Worm (Caenorhabditis elegans): Measurements from ENCODE around the gene cyy-1.

DNA sequence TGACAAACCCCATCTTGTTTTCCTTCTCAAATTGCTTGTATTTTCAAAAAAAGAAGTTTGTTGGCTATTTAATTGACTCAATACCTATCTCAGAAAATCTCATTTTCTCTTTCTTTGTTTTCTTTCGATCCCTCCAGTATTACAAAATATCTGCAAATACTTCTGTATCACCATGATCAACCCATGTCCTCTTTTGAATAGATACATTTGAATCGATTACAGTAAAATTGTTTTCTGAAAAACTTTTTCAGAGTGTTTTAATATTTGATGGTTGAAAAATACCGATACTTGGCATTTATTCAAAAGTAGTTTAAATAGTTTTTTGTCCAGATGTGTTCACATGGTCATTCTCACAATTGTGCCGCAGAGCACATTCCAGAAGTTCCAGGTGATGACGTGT lies 3.5 kb downstream of the cyy-1 start, which contains the start of gene ZK353.9:
- TF ChIP-seq F13H6.1 (tag; optimal IDR thresholded peaks at IDR 0.05) (no peak), rnt-1 (tag; optimal IDR thresholded peaks at IDR 0.05) (no peak), ceh-2 (tag; optimal IDR thresholded peaks at IDR 0.05) (no peak)

Measured in whole organism, late embryonic.